Fruit fly (Drosophila melanogaster) whole organism, embryonic: Measurements from ENCODE around the gene CG11178.

Experiments
- Adf1 ChIP-seq: fragments of 200-800 bp; sonication (Bioruptor generic); IDR thresholded peaks from 2 replicates; pipeline ENCODE4 v1.3.6; 2022; ENCODE audit warnings: missing biosample characterization, missing genetic modification characterization
- Asciz ChIP-seq: fragments of 200-800 bp; sonication (Bioruptor generic); optimal IDR thresholded peaks from 2 replicates; lab custom pipeline; 2017; ENCODE audit warnings: missing biosample characterization, mild to moderate bottlenecking, missing genetic modification characterization, missing genetic modification reagents
- Awh ChIP-seq: fragments of 200-800 bp; sonication (Bioruptor generic); IDR thresholded peaks from 2 replicates; pipeline ENCODE4, ENCODE4 v1.3.6; 2022; ENCODE audit warnings: missing biosample characterization, missing genetic modification characterization
- Bgb ChIP-seq: fragments of 200-800 bp; sonication (Bioruptor generic); IDR thresholded peaks from 2 replicates; pipeline ENCODE4 v1.3.6; 2022; ENCODE audit warnings: missing biosample characterization, missing genetic modification characterization; ENCODE audit not compliant: partially characterized antibody
- BtbVII ChIP-seq: fragments of 200-800 bp; sonication (Bioruptor generic); optimal IDR thresholded peaks from 3 replicates; lab custom pipeline; 2017; ENCODE audit warnings: missing biosample characterization, mild to moderate bottlenecking, missing genetic modification characterization
- CG12769 ChIP-seq: fragments of 200-800 bp; sonication (Bioruptor generic); optimal IDR thresholded peaks from 2 replicates; lab custom pipeline; 2019; ENCODE audit warnings: missing biosample characterization, mild to moderate bottlenecking, missing genetic modification characterization, moderate library complexity
- CG13424 ChIP-seq: fragments of 200-800 bp; sonication (Bioruptor generic); optimal IDR thresholded peaks from 2 replicates; lab custom pipeline; 2019; ENCODE audit warnings: missing biosample characterization, mild to moderate bottlenecking, missing genetic modification characterization, moderate library complexity
- CG14667 ChIP-seq: fragments of 200-800 bp; sonication (Bioruptor generic); IDR thresholded peaks from 2 replicates; pipeline ENCODE4 v1.3.6; 2022; ENCODE audit warnings: missing biosample characterization, missing genetic modification characterization
- CG14860 ChIP-seq: fragments of 200-800 bp; sonication (Bioruptor generic); IDR thresholded peaks from 3 replicates; pipeline ENCODE4 v1.3.6; 2022; ENCODE audit warnings: missing biosample characterization, missing genetic modification characterization; ENCODE audit not compliant: partially characterized antibody
- CG1529 ChIP-seq: fragments of 200-800 bp; sonication (Bioruptor generic); optimal IDR thresholded peaks from 3 replicates; lab custom pipeline; 2018; ENCODE audit warnings: missing biosample characterization, missing genetic modification characterization
- CG15514 ChIP-seq: fragments of 200-800 bp; sonication (Bioruptor generic); optimal IDR thresholded peaks from 3 replicates; lab custom pipeline; 2017; ENCODE audit warnings: missing biosample characterization, missing genetic modification characterization, mild to moderate bottlenecking, moderate library complexity, missing genetic modification reagents
- CG1647 ChIP-seq: fragments of 200-800 bp; sonication (Bioruptor generic); optimal IDR thresholded peaks from 3 replicates; lab custom pipeline; 2016; ENCODE audit warnings: missing biosample characterization, missing genetic modification characterization
- CG18476 ChIP-seq: fragments of 200-800 bp; sonication (Bioruptor generic); optimal IDR thresholded peaks from 2 replicates; lab custom pipeline; 2016; ENCODE audit warnings: missing biosample characterization, mild to moderate bottlenecking, missing genetic modification characterization
- CG2712 ChIP-seq: fragments of 200-800 bp; optimal IDR thresholded peaks from 3 replicates; lab custom pipeline; 2019; ENCODE audit warnings: missing biosample characterization, mild to moderate bottlenecking, missing genetic modification characterization, moderate library complexity
- CG32767 ChIP-seq: fragments of 200-800 bp; sonication (Bioruptor generic); IDR thresholded peaks from 2 replicates; pipeline ENCODE4 v1.3.6; 2022; ENCODE audit warnings: missing biosample characterization, missing genetic modification characterization
- CG4404 ChIP-seq: fragments of 200-800 bp; sonication (Bioruptor generic); IDR thresholded peaks from 2 replicates; pipeline ENCODE4 v1.3.6; 2022; ENCODE audit warnings: missing biosample characterization, missing genetic modification characterization
- CG5180 ChIP-seq: fragments of 200-800 bp; sonication (Bioruptor generic); optimal IDR thresholded peaks from 3 replicates; lab custom pipeline; 2017; ENCODE audit warnings: missing biosample characterization, missing genetic modification characterization, mild to moderate bottlenecking, moderate library complexity, missing genetic modification reagents
- CG6689 ChIP-seq: fragments of 200-800 bp; sonication (Bioruptor generic); IDR thresholded peaks from 2 replicates; pipeline ENCODE4 v1.3.6; 2022; ENCODE audit warnings: missing biosample characterization, missing genetic modification characterization
- CG7786 ChIP-seq: fragments of 200-800 bp; sonication (Bioruptor generic); optimal IDR thresholded peaks from 2 replicates; lab custom pipeline; 2016; ENCODE audit warnings: missing biosample characterization, missing genetic modification characterization
- CG8290 ChIP-seq, 3 experiments: fragments of 200-800 bp; sonication (Bioruptor generic); optimal IDR thresholded peaks; 2 replicates each; lab custom pipeline; 2016 to 2019; ENCODE audit warnings: missing biosample characterization in 3 of 3, missing genetic modification characterization in 3 of 3, mild to moderate bottlenecking in 2 of 3, moderate library complexity in 1 of 3
- CG9437 ChIP-seq: fragments of 200-800 bp; sonication (Bioruptor generic); optimal IDR thresholded peaks from 2 replicates; lab custom pipeline; 2018; ENCODE audit warnings: missing biosample characterization, mild to moderate bottlenecking, missing genetic modification characterization
- Dfd ChIP-seq, 2 experiments: fragments of >200 bp; optimal IDR thresholded peaks; 2 replicates each; lab custom pipeline; 2017; ENCODE audit warnings: missing biosample characterization in 2 of 2, missing genetic modification characterization in 2 of 2
- Dp ChIP-seq: fragments of 200-800 bp; sonication (Bioruptor generic); optimal IDR thresholded peaks from 2 replicates; lab custom pipeline; 2018; ENCODE audit warnings: missing biosample characterization, mild to moderate bottlenecking, missing genetic modification characterization, moderate library complexity
- E2f2 ChIP-seq: fragments of 200-800 bp; sonication (Bioruptor generic); IDR thresholded peaks from 2 replicates; pipeline ENCODE4 v1.3.6; 2022; ENCODE audit warnings: missing biosample characterization, missing genetic modification characterization
- HHEX ChIP-seq: fragments of 200-800 bp; sonication (Bioruptor generic); optimal IDR thresholded peaks from 3 replicates; lab custom pipeline; 2017; ENCODE audit warnings: missing biosample characterization, mild to moderate bottlenecking, missing genetic modification characterization, missing genetic modification reagents
- HLHmδ ChIP-seq: fragments of 200-800 bp; sonication (Bioruptor generic); optimal IDR thresholded peaks from 2 replicates; lab custom pipeline; 2018; ENCODE audit warnings: missing biosample characterization, mild to moderate bottlenecking, missing genetic modification characterization, moderate library complexity
- HmgZ ChIP-seq: fragments of 200-800 bp; sonication (Bioruptor generic); optimal IDR thresholded peaks from 2 replicates; lab custom pipeline; 2018; ENCODE audit warnings: missing biosample characterization, mild to moderate bottlenecking, missing genetic modification characterization
- Hmx ChIP-seq: fragments of 200-800 bp; sonication (Bioruptor generic); optimal IDR thresholded peaks from 2 replicates; lab custom pipeline; 2016; ENCODE audit warnings: missing biosample characterization, missing genetic modification characterization
- MBD-R2 ChIP-seq: fragments of 200-800 bp; sonication (Bioruptor generic); IDR thresholded peaks from 2 replicates; pipeline ENCODE4 v1.3.6; 2022; ENCODE audit warnings: missing biosample characterization, missing genetic modification characterization
- MESR4 ChIP-seq: fragments of 200-800 bp; sonication (Bioruptor generic); optimal IDR thresholded peaks from 2 replicates; lab custom pipeline; 2018; ENCODE audit warnings: missing biosample characterization, mild to moderate bottlenecking, missing genetic modification characterization, moderate library complexity
- Pdp1 ChIP-seq, 2 experiments: fragments of 200-800 bp; sonication (Bioruptor generic); optimal IDR thresholded peaks; 3 replicates each; lab custom pipeline; 2016; ENCODE audit warnings: missing biosample characterization in 2 of 2, missing genetic modification characterization in 2 of 2, mild to moderate bottlenecking in 1 of 2, moderate library complexity in 1 of 2
- Ptx1 ChIP-seq: fragments of 200-800 bp; sonication (Bioruptor generic); IDR thresholded peaks from 2 replicates; pipeline ENCODE4 v1.3.6; 2022; ENCODE audit warnings: missing biosample characterization, missing genetic modification characterization
- Taf1 ChIP-seq: fragments of 200-800 bp; sonication (Bioruptor generic); IDR thresholded peaks from 2 replicates; pipeline ENCODE4 v1.3.6; 2022; ENCODE audit warnings: missing biosample characterization, missing genetic modification characterization
- cas ChIP-seq: fragments of 200-800 bp; sonication (Bioruptor generic); IDR thresholded peaks from 2 replicates; pipeline ENCODE4 v1.3.6; 2022; ENCODE audit warnings: missing biosample characterization, missing genetic modification characterization
- caup ChIP-seq: fragments of 200-800 bp; sonication (Bioruptor generic); optimal IDR thresholded peaks from 3 replicates; lab custom pipeline; 2017; ENCODE audit warnings: missing biosample characterization, mild to moderate bottlenecking, missing genetic modification characterization, moderate library complexity; ENCODE audit not compliant: severe bottlenecking
- emc ChIP-seq: fragments of 200-800 bp; sonication (Bioruptor generic); optimal IDR thresholded peaks from 2 replicates; lab custom pipeline; 2016; ENCODE audit warnings: missing biosample characterization, missing genetic modification characterization
- fd3F ChIP-seq: fragments of 200-800 bp; sonication (Bioruptor generic); optimal IDR thresholded peaks from 2 replicates; lab custom pipeline; 2018; ENCODE audit warnings: missing biosample characterization, mild to moderate bottlenecking, missing genetic modification characterization, moderate library complexity
- gt ChIP-seq: fragments of 200-800 bp; sonication (Bioruptor generic); IDR thresholded peaks from 2 replicates; pipeline ENCODE4 v1.3.6; 2022; ENCODE audit warnings: missing biosample characterization, missing genetic modification characterization
- hbn ChIP-seq: fragments of 200-800 bp; sonication (Bioruptor generic); IDR thresholded peaks from 2 replicates; pipeline ENCODE4 v1.3.6; 2022; ENCODE audit warnings: missing biosample characterization, missing genetic modification characterization; ENCODE audit not compliant: partially characterized antibody
- hkb ChIP-seq, 2 experiments: fragments of 200-800 bp in 1 of 2; fragments of >200 bp in 1 of 2; sonication (Bioruptor generic) in 1 of 2; IDR thresholded peaks in 1 of 2; optimal IDR thresholded peaks in 1 of 2; 2 replicates each; pipeline versions ENCODE4 v1.3.6 to Lab custom; 2017 to 2022; ENCODE audit warnings: missing biosample characterization in 1 of 2, missing genetic modification characterization in 1 of 2
- jing ChIP-seq: fragments of 200-800 bp; sonication (Bioruptor generic); optimal IDR thresholded peaks from 2 replicates; lab custom pipeline; 2018; ENCODE audit warnings: missing biosample characterization, mild to moderate bottlenecking, missing genetic modification characterization
- kni ChIP-seq: fragments of 200-800 bp; sonication (Bioruptor generic); optimal IDR thresholded peaks from 3 replicates; lab custom pipeline; 2017; ENCODE audit warnings: mild to moderate bottlenecking, missing biosample characterization, missing genetic modification reagents, missing genetic modification characterization
- knrl ChIP-seq: fragments of 200-800 bp; sonication (Bioruptor generic); IDR thresholded peaks from 3 replicates; pipeline ENCODE4 v1.3.6; 2022; ENCODE audit warnings: missing biosample characterization, missing genetic modification characterization; ENCODE audit not compliant: partially characterized antibody
- nerfin-2 ChIP-seq: fragments of 200-800 bp; sonication (Bioruptor generic); IDR thresholded peaks from 2 replicates; pipeline ENCODE4 v1.3.6; 2022; ENCODE audit warnings: missing biosample characterization, missing genetic modification characterization; ENCODE audit not compliant: partially characterized antibody
- pho ChIP-seq: fragments of 200-800 bp; sonication (Bioruptor generic); optimal IDR thresholded peaks from 2 replicates; lab custom pipeline; 2016; ENCODE audit warnings: missing biosample characterization, missing genetic modification characterization
- so ChIP-seq: fragments of 200-800 bp; sonication (Bioruptor generic); IDR thresholded peaks from 3 replicates; pipeline ENCODE4 v1.3.6; 2022; ENCODE audit warnings: missing biosample characterization, missing genetic modification characterization
- trh ChIP-seq: fragments of 200-800 bp; sonication (Bioruptor generic); optimal IDR thresholded peaks from 2 replicates; lab custom pipeline; 2016; ENCODE audit warnings: missing biosample characterization, missing genetic modification characterization
- usp ChIP-seq: fragments of >200 bp; optimal IDR thresholded peaks from 2 replicates; lab custom pipeline; 2017; ENCODE audit warnings: missing biosample characterization, missing genetic modification characterization
- wek ChIP-seq: fragments of 200-800 bp; sonication (Bioruptor generic); optimal IDR thresholded peaks from 3 replicates; lab custom pipeline; 2018; ENCODE audit warnings: missing biosample characterization, mild to moderate bottlenecking, missing genetic modification characterization, moderate library complexity

CG11178 gene

DNA sequence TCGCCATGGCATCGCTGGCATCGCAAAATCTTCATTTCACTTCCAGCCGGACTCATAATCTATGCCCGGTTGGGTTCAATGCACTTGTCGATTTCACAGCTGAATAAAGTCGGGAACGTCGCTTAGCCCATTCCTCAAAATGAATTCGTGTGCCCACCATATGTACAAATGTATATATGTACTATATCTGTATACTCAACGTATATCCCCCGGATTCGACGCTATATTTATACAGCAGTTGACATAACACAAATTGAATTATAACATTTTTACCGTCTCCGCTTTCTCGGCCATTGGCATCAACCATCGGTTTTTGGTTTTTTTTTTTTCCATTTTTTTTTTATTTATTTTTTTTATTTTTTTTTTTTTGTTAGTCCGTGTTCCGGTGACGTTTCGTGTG, 35.2 kb upstream of the CG11178 start (continued):
- TF ChIP-seq cas (GFP tag; lab: Robert Waterston, UW) (no peak), trh (GFP tag; lab: Kevin White, UChicago) (no peak), CG14667 (GFP tag; lab: Robert Waterston, UW) (no peak), fd3F (GFP tag; lab: Kevin White, UChicago) (peak; percentile 10), Dp (GFP tag; lab: Kevin White, UChicago) (no peak), HHEX (GFP tag; lab: Kevin White, UChicago) (peak; percentile 33), CG18476 (GFP tag; lab: Kevin White, UChicago) (no peak), CG13424 (tag; lab: Kevin White, UChicago) (peak; percentile 15), Bgb (GFP tag; lab: Robert Waterston, UW) (no peak), so (no peak), Adf1 (GFP tag; lab: Robert Waterston, UW) (no peak), CG32767 (no peak), CG7786 (GFP tag; lab: Kevin White, UChicago) (no peak), CG1529 (GFP tag; lab: Kevin White, UChicago) (no peak), CG6689 (GFP tag; lab: Robert Waterston, UW) (no peak), gt (GFP tag; lab: Robert Waterston, UW) (no peak), Pdp1 (GFP tag; optimal IDR thresholded peaks at IDR 0.05; lab: Kevin White, UChicago) (peak in 1 of 2 experiments; percentile 37), MBD-R2 (GFP tag; lab: Robert Waterston, UW) (no peak), CG2712 (tag; lab: Kevin White, UChicago) (no peak), CG5180 (GFP tag; lab: Kevin White, UChicago) (peak; percentile 10), E2f2 (GFP tag; lab: Robert Waterston, UW) (no peak), emc (GFP tag; lab: Kevin White, UChicago) (no peak), CG1647 (no peak), Awh (GFP tag; lab: Robert Waterston, UW) (peak; percentile 66; the same call in 1 of the 2 replicates), CG9437 (GFP tag; lab: Kevin White, UChicago) (no peak), caup (peak; percentile 33), HLHmδ (peak; percentile 29), pho (no peak), CG14860 (GFP tag; lab: Robert Waterston, UW) (no peak), knrl (GFP tag; lab: Robert Waterston, UW) (no peak), CG15514 (GFP tag; lab: Kevin White, UChicago) (peak; percentile 34), Asciz (peak; percentile 14), Dfd (GFP tag; optimal IDR thresholded peaks at IDR 0.05; lab: Kevin White, UChicago) (no peak), Taf1 (no peak), Hmx (no peak), usp (GFP tag; lab: Kevin White, UChicago) (no peak), BtbVII (GFP tag; lab: Kevin White, UChicago) (peak; percentile 32), CG4404 (GFP tag; lab: Robert Waterston, UW) (no peak), hbn (no peak), CG12769 (tag; lab: Kevin White, UChicago) (peak; percentile 48), HmgZ (no peak), MESR4 (GFP tag; lab: Kevin White, UChicago) (no peak), kni (peak; percentile 45), hkb (optimal IDR thresholded peaks at IDR 0.05; lab: Kevin White, UChicago) (no peak), hkb (GFP tag; IDR thresholded peaks at IDR 0.05; lab: Robert Waterston, UW) (0 out of 2 replicates have a peak, but pooled peaks have one; percentile 28), nerfin-2 (GFP tag; lab: Robert Waterston, UW) (no peak), Ptx1 (GFP tag; lab: Robert Waterston, UW) (no peak), wek (GFP tag; lab: Kevin White, UChicago) (peak; percentile 30), jing (GFP tag; lab: Kevin White, UChicago) (no peak), CG8290 (GFP tag; optimal IDR thresholded peaks at IDR 0.05; lab: Kevin White, UChicago) (no peak), CG8290 (tag; optimal IDR thresholded peaks at IDR 0.05; lab: Kevin White, UChicago) (peak in 1 of 2 experiments; percentile 63)
